Fruit fly (Drosophila melanogaster) Kc167 (cell line): ENCODE measurements around the gene CG8206.

Source experiments
- Myc ChIP-seq: fragments of >200 bp; optimal IDR thresholded peaks from 2 replicates; lab custom pipeline; 2017; ENCODE audit warnings: missing external identifiers
- Sin3A ChIP-seq: fragments of >200 bp; optimal IDR thresholded peaks from 2 replicates; lab custom pipeline; 2018; ENCODE audit warnings: missing external identifiers
- h ChIP-seq: fragments of >200 bp; optimal IDR thresholded peaks from 3 replicates; lab custom pipeline; 2018; ENCODE audit warnings: missing external identifiers
- insv ChIP-seq: fragments of >200 bp; optimal IDR thresholded peaks from 3 replicates; lab custom pipeline; 2018; ENCODE audit warnings: missing external identifiers
- psq ChIP-seq: fragments of >200 bp; optimal IDR thresholded peaks from 2 replicates; lab custom pipeline; 2017; ENCODE audit warnings: missing external identifiers
- ttk ChIP-seq: sonication (Bioruptor generic); optimal IDR thresholded peaks from 2 replicates; lab custom pipeline; 2017; ENCODE audit warnings: missing external identifiers

The CG8206 gene

dm6 chrX:15738890-15739550, at the start of gene CG8206, which contains the start of gene CG11679:
Gene CG8206, plus strand, starts transcription at chrX:15739230.
Gene CG11679, minus strand, starts transcription at chrX:15738954.
- TF ChIP-seq insv (lab: Kevin White, UChicago) (no peak), psq (lab: Kevin White, UChicago) (no peak), Myc (lab: Kevin White, UChicago) (no peak), ttk (lab: Kevin White, UChicago) (no peak), Sin3A (lab: Kevin White, UChicago) (no peak), h (lab: Kevin White, UChicago) (no peak)

- TF ChIP-seq psq (lab: Kevin White, UChicago) (no peak), h (lab: Kevin White, UChicago) (no peak), ttk (lab: Kevin White, UChicago) (no peak)
Observed at dm6 chrX:15696854-15697540, 42.0 kb upstream of the CG8206 start, which contains the start of gene CG8128. Gene CG8128, plus strand, starts transcription at chrX:15697494.

- TF ChIP-seq ttk (lab: Kevin White, UChicago) = no peak
- TF ChIP-seq Myc (lab: Kevin White, UChicago) = no peak
- TF ChIP-seq Sin3A (lab: Kevin White, UChicago) = no peak
- no peak for TF ChIP-seq insv (lab: Kevin White, UChicago)
- no peak for TF ChIP-seq h (lab: Kevin White, UChicago)
- TF ChIP-seq psq (lab: Kevin White, UChicago) = no peak
Observed at dm6 chrX:15697581-15698208, 41.3 kb upstream of the CG8206 start.

dm6 chrX:15701047-15701446, 38.0 kb upstream of the CG8206 start, which contains the start of gene CG9240:
Gene CG9240, minus strand, starts transcription at chrX:15701259.
- no peak for TF ChIP-seq Myc (lab: Kevin White, UChicago)
- no peak for TF ChIP-seq ttk (lab: Kevin White, UChicago)
- TF ChIP-seq h (lab: Kevin White, UChicago) = no peak
- TF ChIP-seq insv (lab: Kevin White, UChicago) = no peak
- no peak for TF ChIP-seq Sin3A (lab: Kevin White, UChicago)
- TF ChIP-seq psq (lab: Kevin White, UChicago) = no peak

- no peak for TF ChIP-seq h (lab: Kevin White, UChicago)
- TF ChIP-seq psq (lab: Kevin White, UChicago) = no peak
- no peak for TF ChIP-seq Myc (lab: Kevin White, UChicago)
Observed at dm6 chrX:15703720-15704206, 35.3 kb upstream of the CG8206 start, which contains the start of the genes Pis and Hap40. Gene Pis, minus strand, starts transcription at chrX:15703770. Gene Hap40, plus strand, starts transcription at chrX:15704125.

- TF ChIP-seq insv (lab: Kevin White, UChicago) (no peak), Sin3A (lab: Kevin White, UChicago) (no peak), ttk (lab: Kevin White, UChicago) (no peak), h (lab: Kevin White, UChicago) (no peak), psq (lab: Kevin White, UChicago) (no peak), Myc (lab: Kevin White, UChicago) (no peak)
Observed at dm6 chrX:15709624-15709983, 29.4 kb upstream of the CG8206 start.

- TF ChIP-seq Myc (lab: Kevin White, UChicago) (no peak), h (lab: Kevin White, UChicago) (no peak), ttk (lab: Kevin White, UChicago) (no peak), Sin3A (lab: Kevin White, UChicago) (no peak), insv (lab: Kevin White, UChicago) (no peak), psq (lab: Kevin White, UChicago) (no peak)
Observed at dm6 chrX:15709984-15710750, 28.9 kb upstream of the CG8206 start, which contains the start of the genes CG9281 and CG15601. Gene CG9281, minus strand, starts transcription at chrX:15710539. Gene CG15601, plus strand, starts transcription at chrX:15710647.

- TF ChIP-seq insv (lab: Kevin White, UChicago) = no peak
- no peak for TF ChIP-seq Myc (lab: Kevin White, UChicago)
- no peak for TF ChIP-seq ttk (lab: Kevin White, UChicago)
- no peak for TF ChIP-seq Sin3A (lab: Kevin White, UChicago)
- no peak for TF ChIP-seq psq (lab: Kevin White, UChicago)
- no peak for TF ChIP-seq h (lab: Kevin White, UChicago)
Observed at dm6 chrX:15710751-15711179, 28.3 kb upstream of the CG8206 start.

dm6 chrX:15712409-15712808, 26.6 kb upstream of the CG8206 start, which contains the start of gene HUWE1:
Gene HUWE1, plus strand, starts transcription at chrX:15712628.
- TF ChIP-seq Sin3A (lab: Kevin White, UChicago) = no peak
- TF ChIP-seq ttk (lab: Kevin White, UChicago) = no peak
- TF ChIP-seq Myc (lab: Kevin White, UChicago) = no peak
- TF ChIP-seq psq (lab: Kevin White, UChicago) = no peak
- TF ChIP-seq insv (lab: Kevin White, UChicago) = no peak
- TF ChIP-seq h (lab: Kevin White, UChicago) = no peak

- TF ChIP-seq psq (lab: Kevin White, UChicago) = no peak
- TF ChIP-seq Sin3A (lab: Kevin White, UChicago) = no peak
Observed at dm6 chrX:15731968-15732367, 7.1 kb upstream of the CG8206 start, which contains the start of gene CG8191. Gene CG8191, plus strand, starts transcription at chrX:15732178.
